Worm (Caenorhabditis elegans): ENCODE results near the gene tra-4.

DNA sequence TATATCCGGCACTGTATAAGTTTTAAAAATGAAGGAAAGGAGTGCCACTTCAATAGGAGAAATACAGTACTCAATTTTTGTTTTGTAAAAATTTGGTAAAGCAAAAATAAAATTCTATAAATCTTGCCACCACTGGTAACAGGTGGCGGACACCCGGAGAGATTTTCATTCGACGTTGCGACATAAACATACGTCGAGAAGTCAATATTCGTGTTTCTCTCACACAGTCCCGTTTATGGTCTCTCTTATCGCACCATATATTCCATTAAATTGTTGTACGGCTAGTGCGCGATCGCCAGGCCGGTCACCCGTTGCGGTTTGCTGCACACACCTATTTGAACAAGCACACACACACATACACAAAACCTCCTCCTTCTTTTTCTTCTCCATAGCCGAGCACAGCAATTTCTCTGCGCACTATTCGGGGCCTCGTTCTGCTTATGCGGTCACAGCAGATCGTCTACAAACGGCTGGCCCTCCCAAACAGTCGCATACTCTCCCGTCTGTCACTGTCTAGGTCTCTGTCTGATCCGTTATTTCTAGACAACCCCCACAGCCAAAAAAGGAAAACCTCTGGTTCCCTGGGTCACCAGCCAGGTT lies 43.6 kb upstream of the tra-4 start:
- no peak for TF ChIP-seq unc-62 (GFP tag; optimal IDR thresholded peaks at IDR 0.05)
- no peak for TF ChIP-seq ztf-26 (tag; optimal IDR thresholded peaks at IDR 0.05)
- TF ChIP-seq tbx-9 (tag; optimal IDR thresholded peaks at IDR 0.05; ENCODE audit: borderline replicate concordance): no peak
- TF ChIP-seq F39B2.1 (GFP tag; IDR thresholded peaks at IDR 0.05): no peak
- TF ChIP-seq K12H6.12 (tag; optimal IDR thresholded peaks at IDR 0.05): no peak

Measured in whole organism, young adult.